Fruit fly (Drosophila melanogaster) S2 (cell line): ENCODE results near the gene Hph.

Experiments used
- CG8478 ChIP-seq: fragments of >200 bp; optimal IDR thresholded peaks from 2 replicates; lab custom pipeline; 2018
- CTCF ChIP-seq, 2 experiments: fragments of >200 bp; optimal IDR thresholded peaks; 2 replicates each; lab custom pipeline; 2018

Gene Hph

dm6 chr3R:5308137-5308797, 51.4 kb downstream of the Hph start:
- TF ChIP-seq CG8478 (lab: Kevin White, UChicago) (no peak), CTCF (optimal IDR thresholded peaks at IDR 0.05; lab: Kevin White, UChicago) (no peak)

- TF ChIP-seq CTCF (optimal IDR thresholded peaks at IDR 0.05; lab: Kevin White, UChicago), result no peak
- TF ChIP-seq CG8478 (lab: Kevin White, UChicago), result no peak
These were observed 52.5 kb downstream of the Hph start for dm6 chr3R:5309234-5309798.

dm6 chr3R:5310250-5310649, 53.4 kb downstream of the Hph start:
- TF ChIP-seq CTCF (optimal IDR thresholded peaks at IDR 0.05; lab: Kevin White, UChicago) (no peak), CG8478 (lab: Kevin White, UChicago) (no peak)

dm6 chr3R:5315050-5315643, 58.3 kb downstream of the Hph start:
- TF ChIP-seq CG8478 (lab: Kevin White, UChicago) (no peak), CTCF (optimal IDR thresholded peaks at IDR 0.05; lab: Kevin White, UChicago) (no peak)

DNA sequence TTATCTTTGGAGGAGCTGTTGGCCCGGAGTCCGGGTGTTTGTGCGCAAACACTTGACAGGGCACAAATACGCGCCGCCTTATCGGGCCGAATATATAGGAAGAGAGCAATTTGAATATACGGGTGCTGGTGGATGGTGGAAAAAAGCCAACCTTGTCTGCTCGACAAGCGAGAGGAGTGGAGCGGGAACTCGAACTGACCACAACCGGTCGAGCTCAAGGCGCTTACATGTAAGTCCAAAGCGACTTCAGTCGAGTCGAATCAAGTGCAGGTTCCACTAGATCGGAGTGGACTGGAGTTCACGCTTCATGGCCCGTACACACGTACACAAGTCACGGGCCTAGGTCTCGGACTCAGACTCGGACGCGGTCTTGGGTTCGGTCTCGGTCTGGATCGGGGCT, 59.0 kb downstream of the Hph start:
- no peak for TF ChIP-seq CG8478 (lab: Kevin White, UChicago)
- TF ChIP-seq CTCF (optimal IDR thresholded peaks at IDR 0.05; lab: Kevin White, UChicago), result no peak

DNA sequence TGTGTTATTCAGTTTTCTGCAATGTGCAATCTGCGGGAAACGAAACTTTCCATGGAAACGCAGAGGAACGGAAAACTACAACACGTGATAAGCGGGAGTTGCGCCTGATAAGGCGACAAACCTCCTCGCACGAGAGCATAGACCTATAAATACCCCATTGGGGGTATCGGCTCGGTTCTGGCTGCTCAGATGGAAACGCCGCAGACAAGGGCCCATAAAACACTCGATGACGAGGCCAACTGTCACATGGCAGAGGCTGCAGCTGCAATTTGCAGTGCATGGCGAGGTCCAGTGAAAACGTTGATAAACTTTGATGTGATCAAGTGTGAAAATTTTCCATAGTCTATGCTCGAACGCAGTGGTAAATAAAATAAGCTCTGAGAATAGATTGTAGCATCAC, 60.0 kb downstream of the Hph start:
- TF ChIP-seq CG8478 (lab: Kevin White, UChicago) (no peak), CTCF (optimal IDR thresholded peaks at IDR 0.05; lab: Kevin White, UChicago) (no peak)

- TF ChIP-seq CTCF (optimal IDR thresholded peaks at IDR 0.05; lab: Kevin White, UChicago) (no peak), CG8478 (lab: Kevin White, UChicago) (no peak)
These were observed 60.9 kb downstream of the Hph start for dm6 chr3R:5317654-5318129.
